Worm (Caenorhabditis elegans) whole organism, late embryonic: ENCODE measurements around the gene C06E1.7.

Experiments used
- ama-1 ChIP-seq: fragments of 150-350 bp; optimal IDR thresholded peaks from 2 replicates; lab custom pipeline; 2014
- ceh-14 ChIP-seq: sonication (generic microtip); optimal IDR thresholded peaks from 2 replicates; lab custom pipeline; 2016; ENCODE audit warnings: missing genotype, missing genetic modification characterization, missing compliant biosample characterization
- nfya-1 ChIP-seq: sonication (generic microtip); optimal IDR thresholded peaks from 2 replicates; lab custom pipeline; 2017; ENCODE audit warnings: missing genetic modification characterization, mild to moderate bottlenecking, missing compliant biosample characterization, antibody characterized with exemption, moderate library complexity
- nhr-11 ChIP-seq: fragments of 150-350 bp; optimal IDR thresholded peaks from 2 replicates; lab custom pipeline; 2014; ENCODE audit warnings: missing biosample characterization, missing genetic modification characterization
- pha-4 ChIP-seq: fragments of 150-350 bp; optimal IDR thresholded peaks from 2 replicates; lab custom pipeline; 2018; ENCODE audit warnings: missing biosample characterization, missing genetic modification reagents, missing genetic modification characterization
- pqm-1 ChIP-seq: sonication (generic microtip); optimal IDR thresholded peaks from 2 replicates; lab custom pipeline; 2016; ENCODE audit warnings: missing genetic modification characterization, missing compliant biosample characterization

- no peak for TF ChIP-seq nhr-11 (tag; lab: Kevin White, UChicago)
- TF ChIP-seq pha-4 = no peak
- no peak for TF ChIP-seq nfya-1 (tag; lab: Kevin White, UChicago)
- no peak for TF ChIP-seq ceh-14 (tag; lab: Kevin White, UChicago)
- TF ChIP-seq ama-1 = no peak
- no peak for TF ChIP-seq pqm-1
Measured at ce11 chrIII:8560836-8561235, 32.7 kb downstream of the C06E1.7 start, which contains the start of gene acdh-6.
